Worm (Caenorhabditis elegans): Measurements from ENCODE around the gene rle-1.

DNA sequence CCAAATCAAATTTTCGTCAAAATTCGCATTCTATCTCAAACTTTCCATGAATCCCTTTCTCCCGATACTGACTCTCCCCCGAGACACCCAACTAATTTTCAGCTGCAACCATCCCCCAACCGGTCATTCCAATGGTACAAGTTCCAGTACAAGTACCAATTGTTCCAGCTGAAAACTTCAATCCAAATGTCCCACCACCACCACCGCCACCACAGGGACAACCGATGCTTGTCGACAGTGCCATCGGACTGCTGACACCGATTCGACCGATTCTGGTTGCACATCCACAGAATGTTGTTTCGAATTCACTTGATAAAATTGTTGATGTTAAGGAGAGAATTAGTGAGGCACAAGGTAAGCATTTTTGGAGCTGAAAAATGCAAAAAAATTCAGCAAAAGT lies 9.5 kb downstream of the rle-1 start:
- no peak for TF ChIP-seq egl-27 (tag; optimal IDR thresholded peaks at IDR 0.05)
- TF ChIP-seq ceh-16 (tag; optimal IDR thresholded peaks at IDR 0.05): no peak
- no peak for TF ChIP-seq unc-39 (tag; optimal IDR thresholded peaks at IDR 0.05)
- no peak for TF ChIP-seq nhr-76 (tag; optimal IDR thresholded peaks at IDR 0.05)
- TF ChIP-seq nhr-23 (tag; optimal IDR thresholded peaks at IDR 0.05): no peak
- no peak for TF ChIP-seq nhr-11 (tag; optimal IDR thresholded peaks at IDR 0.05)
- TF ChIP-seq pha-4 (tag; optimal IDR thresholded peaks at IDR 0.05): no peak
- no peak for TF ChIP-seq lin-15B (tag; optimal IDR thresholded peaks at IDR 0.05)
- TF ChIP-seq mdl-1 (tag; optimal IDR thresholded peaks at IDR 0.05): no peak
- no peak for TF ChIP-seq pqm-1 (tag; optimal IDR thresholded peaks at IDR 0.05)

Data from whole organism, L3 larva.